Worm (Caenorhabditis elegans): Measurements from ENCODE around the gene srz-97.

Gene srz-97

DNA sequence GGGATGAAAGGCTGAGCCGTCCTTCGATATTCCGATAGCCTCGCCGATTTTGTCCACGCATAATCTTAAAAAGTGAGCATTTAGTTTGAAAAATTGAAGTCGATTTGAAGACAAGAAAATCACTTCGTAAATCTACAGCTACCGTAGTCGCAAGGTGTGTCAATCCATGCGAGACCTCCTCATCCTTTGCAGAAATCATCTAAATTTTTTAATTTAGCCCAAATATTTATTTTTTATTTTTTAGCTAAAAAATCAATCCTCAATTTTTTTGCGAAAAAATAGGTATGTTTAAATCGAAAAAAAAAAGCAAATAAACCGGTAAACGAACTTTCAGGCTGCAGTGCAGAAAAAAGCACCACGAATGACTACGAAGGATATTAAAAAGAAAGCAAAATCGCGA is 50.3 kb downstream of the srz-97 start, which contains the start of the genes nxf-2 and set-31:
Gene nxf-2 (minus strand): TSS at position 101 of the 400 bp plus-strand sequence.
Gene set-31 (plus strand): TSS at position 169 of the 400 bp plus-strand sequence.
- no peak for TF ChIP-seq B0261.1 (tag; optimal IDR thresholded peaks at IDR 0.05)
- peak; percentile 46; the same call in 1 of the 2 replicates for TF ChIP-seq F33H1.4 (GFP tag; IDR thresholded peaks at IDR 0.05)
- no peak for TF ChIP-seq madf-3 (GFP tag; IDR thresholded peaks at IDR 0.05)
- no peak for TF ChIP-seq madf-10 (tag; optimal IDR thresholded peaks at IDR 0.05)
- TF ChIP-seq lsl-1 (GFP tag; optimal IDR thresholded peaks at IDR 0.05) = peak; percentile 58

DNA sequence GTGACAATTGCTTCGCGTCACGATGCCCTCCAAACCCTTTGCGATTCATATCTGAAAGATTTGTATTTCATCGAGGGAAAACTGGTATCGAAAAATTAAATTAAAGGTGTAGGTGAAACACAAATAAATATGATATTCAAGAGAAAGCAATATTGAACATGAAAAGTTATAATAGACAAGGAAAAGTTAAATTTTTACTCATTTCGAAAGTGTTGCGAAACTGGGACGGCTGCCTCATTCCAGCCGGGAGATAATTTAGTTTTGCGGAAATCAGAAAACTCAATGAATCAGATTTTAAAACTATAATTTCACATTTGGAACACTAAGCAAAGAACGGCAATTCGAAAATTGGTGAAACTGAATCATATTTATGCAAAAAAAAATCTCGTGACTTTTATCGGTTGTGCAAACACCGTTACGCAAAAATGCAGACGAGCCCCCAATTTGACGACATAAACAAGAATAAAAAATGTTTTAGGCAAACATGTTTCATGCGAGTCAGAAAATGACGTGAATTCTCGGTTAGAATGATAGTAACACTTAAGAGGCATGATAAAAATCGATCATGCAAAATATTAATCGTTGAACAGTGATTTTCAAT is 53.0 kb downstream of the srz-97 start, which contains the start of the genes nxf-1 and C15H11.11:
Gene nxf-1 (minus strand): TSS at position 51 of the 601 bp plus-strand sequence.
Gene C15H11.11 (plus strand): TSS at position 536 of the 601 bp plus-strand sequence.
- TF ChIP-seq gei-17 (GFP tag; optimal IDR thresholded peaks at IDR 0.05) (no peak), cebp-1 (GFP tag; IDR thresholded peaks at IDR 0.05) (peak; percentile 54; the same call in 1 of the 2 replicates), cebp-1 (tag; optimal IDR thresholded peaks at IDR 0.05) (peak; percentile 90), ztf-25 (GFP tag; IDR thresholded peaks at IDR 0.05) (no peak), lin-26 (GFP tag; IDR thresholded peaks at IDR 0.05) (0 out of 2 replicates have a peak, but pooled peaks have one; percentile 5), lin-54 (GFP tag; optimal IDR thresholded peaks at IDR 0.05) (peak; percentile 39), atf-7 (tag; optimal IDR thresholded peaks at IDR 0.05) (peak; percentile 73), mcd-1 (GFP tag; IDR thresholded peaks at IDR 0.05) (peak; percentile 66), hmg-1.2 (GFP tag; IDR thresholded peaks at IDR 0.05) (no peak), lin-40 (tag; optimal IDR thresholded peaks at IDR 0.05) (peak; percentile 68), D2030.7 (GFP tag; IDR thresholded peaks at IDR 0.05) (no peak), ekl-4 (GFP tag; IDR thresholded peaks at IDR 0.05) (0 out of 2 replicates have a peak, but pooled peaks have one; percentile 31), ceh-100 (GFP tag; IDR thresholded peaks at IDR 0.05) (peak; percentile 44; the same call in 1 of the 2 replicates), F49E8.2 (tag; optimal IDR thresholded peaks at IDR 0.05; ENCODE audit: insufficient read depth) (no peak), hsf-1 (GFP tag; IDR thresholded peaks at IDR 0.05) (0 out of 2 replicates have a peak, but pooled peaks have one; percentile 35), F33H1.4 (GFP tag; IDR thresholded peaks at IDR 0.05) (no peak), B0261.1 (tag; optimal IDR thresholded peaks at IDR 0.05) (no peak), rcor-1 (GFP tag; IDR thresholded peaks at IDR 0.05) (0 out of 2 replicates have a peak, but pooled peaks have one; percentile 36), F23B12.7 (tag; optimal IDR thresholded peaks at IDR 0.05; ENCODE audit: insufficient read depth) (peak; percentile 51), dox-1 (GFP tag; IDR thresholded peaks at IDR 0.05) (peak; percentile 55), lin-35 (GFP tag; optimal IDR thresholded peaks at IDR 0.05) (peak in 1 of 3 experiments; percentile 33), die-1 (tag; optimal IDR thresholded peaks at IDR 0.05) (no peak), tlf-1 (GFP tag; optimal IDR thresholded peaks at IDR 0.05) (peak; percentile 3), lsy-27 (tag; optimal IDR thresholded peaks at IDR 0.05; ENCODE audit: borderline replicate concordance, insufficient read depth) (no peak), lsl-1 (GFP tag; optimal IDR thresholded peaks at IDR 0.05) (peak; percentile 77), B0336.3 (GFP tag; IDR thresholded peaks at IDR 0.05) (peak; percentile 14; the same call in 1 of the 2 replicates), snpc-1.3 (tag; optimal IDR thresholded peaks at IDR 0.05; ENCODE audit: insufficient read depth) (peak; percentile 29), mxl-1 (tag; optimal IDR thresholded peaks at IDR 0.05) (no peak), nhr-80 (tag; optimal IDR thresholded peaks at IDR 0.05) (peak; percentile 83), let-607 (tag; optimal IDR thresholded peaks at IDR 0.05) (peak in 1 of 2 experiments; percentile 10), hlh-12 (tag; optimal IDR thresholded peaks at IDR 0.05) (no peak), F37B4.10 (GFP tag; IDR thresholded peaks at IDR 0.05) (no peak), F57C9.4 (tag; optimal IDR thresholded peaks at IDR 0.05) (no peak), tbp1 (GFP tag; optimal IDR thresholded peaks at IDR 0.05) (peak; percentile 19), lag-1 (GFP tag; IDR thresholded peaks at IDR 0.05) (no peak), attf-5 (GFP tag; optimal IDR thresholded peaks at IDR 0.05) (peak; percentile 56), madf-6 (GFP tag; IDR thresholded peaks at IDR 0.05) (0 out of 2 replicates have a peak, but pooled peaks have one; percentile 22), pbrm-1 (GFP tag; IDR thresholded peaks at IDR 0.05) (0 out of 2 replicates have a peak, but pooled peaks have one; percentile 13), K11D2.4 (GFP tag; IDR thresholded peaks at IDR 0.05) (no peak), ZK185.1 (tag; optimal IDR thresholded peaks at IDR 0.05; ENCODE audit: poor library complexity, severe bottlenecking) (peak; percentile 74), C17E4.6 (GFP tag; IDR thresholded peaks at IDR 0.05) (no peak)
